Fruit fly (Drosophila melanogaster): ENCODE results near the gene Cda5.

DNA sequence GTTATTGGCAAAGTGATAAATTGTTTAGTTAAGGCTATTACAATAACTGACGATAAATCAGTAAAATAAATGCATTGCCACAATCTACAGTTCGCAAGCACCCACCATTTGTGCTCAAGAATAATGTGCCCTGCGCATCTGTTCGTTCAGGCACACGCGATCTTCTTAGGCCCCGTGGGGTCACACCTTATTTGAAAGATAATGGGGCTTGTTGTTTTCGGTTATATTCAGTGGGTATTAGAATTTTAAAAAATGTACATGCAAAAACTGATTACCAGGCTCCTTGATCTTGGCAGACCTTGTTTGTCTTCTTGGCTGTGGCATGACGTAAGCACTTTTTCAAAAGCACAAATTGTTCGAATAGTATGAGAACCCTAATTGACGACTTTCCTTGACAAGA, 41.8 kb upstream of the Cda5 start:
- TF ChIP-seq psq (optimal IDR thresholded peaks at IDR 0.05) (no peak), Myc (optimal IDR thresholded peaks at IDR 0.05) (no peak)
